Worm (Caenorhabditis elegans): ENCODE measurements around the gene F20A1.2.

DNA sequence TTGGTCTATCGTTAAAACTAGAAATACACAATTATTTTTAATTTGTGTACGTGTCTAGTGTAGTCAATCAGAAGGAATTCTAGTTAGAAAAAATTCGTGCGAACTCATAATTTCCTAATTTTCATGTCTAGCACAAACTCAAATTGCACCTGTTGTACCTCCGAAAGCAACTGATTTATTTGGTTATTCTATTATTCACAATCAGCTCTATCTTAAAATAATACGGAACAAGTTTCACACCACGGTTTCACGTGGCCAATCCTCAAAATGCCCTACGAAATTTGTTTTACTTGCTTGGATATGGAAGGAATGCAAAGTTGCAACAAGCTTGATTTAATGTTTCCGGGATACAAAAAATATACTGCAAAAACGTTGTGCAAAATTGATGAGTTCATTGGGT, 33.5 kb upstream of the F20A1.2 start, which contains the start of gene srw-127:
- no peak for TF ChIP-seq flt-1 (GFP tag; IDR thresholded peaks at IDR 0.05)
- TF ChIP-seq cog-1 (tag; optimal IDR thresholded peaks at IDR 0.05) = no peak
